Worm (Caenorhabditis elegans) whole organism, early embryonic: Measurements from ENCODE around the gene F40G12.7.
"Not testable (repeated sequence)": the region's sequence is repeated elsewhere in the genome, so short reads cannot be mapped to it uniquely, and the experiment has no call there.

Experiments used
- B0310.2 ChIP-seq: sonication (generic microtip); optimal IDR thresholded peaks from 2 replicates; lab custom pipeline; 2016; ENCODE audit warnings: mild to moderate bottlenecking, missing genetic modification characterization, missing compliant biosample characterization
- F13C5.2 ChIP-seq: sonication (generic microtip); optimal IDR thresholded peaks from 2 replicates; lab custom pipeline; 2017; ENCODE audit warnings: mild to moderate bottlenecking, missing genetic modification characterization, inconsistent platforms, missing compliant biosample characterization
- aly-1 ChIP-seq: sonication (generic microtip); optimal IDR thresholded peaks from 2 replicates; lab custom pipeline; 2016; ENCODE audit warnings: missing genetic modification characterization, missing compliant biosample characterization
- ama-1 ChIP-seq: fragments of 150-350 bp; optimal IDR thresholded peaks from 2 replicates; lab custom pipeline; 2014
- flt-1 ChIP-seq: fragments of 200-800 bp; sonication (Bioruptor generic); IDR thresholded peaks from 2 replicates; pipeline ENCODE4 v1.3.6; 2022; ENCODE audit warnings: missing genetic modification characterization, missing compliant biosample characterization
- hmbx-1 ChIP-seq: sonication (generic microtip); optimal IDR thresholded peaks from 2 replicates; lab custom pipeline; 2016; ENCODE audit warnings: mild to moderate bottlenecking, missing genetic modification characterization, missing compliant biosample characterization
- pes-1 ChIP-seq: fragments of 200-800 bp; sonication (Bioruptor generic); IDR thresholded peaks from 2 replicates; pipeline ENCODE4 v1.3.6; 2022; ENCODE audit warnings: missing genetic modification reagents, missing genetic modification characterization, missing compliant biosample characterization
- tbx-37 ChIP-seq: fragments of 200-800 bp; sonication (Bioruptor generic); conservative IDR thresholded peaks from 2 replicates; pipeline ENCODE4 v1.3.6; 2022; ENCODE audit warnings: missing genetic modification reagents, missing genetic modification characterization, missing compliant biosample characterization
- tra-4 ChIP-seq: sonication (generic microtip); optimal IDR thresholded peaks from 2 replicates; lab custom pipeline; 2017; ENCODE audit warnings: missing genetic modification characterization, missing compliant biosample characterization

- not testable (repeated sequence) for TF ChIP-seq ama-1; hmbx-1 (tag; lab: Kevin White, UChicago); B0310.2; F13C5.2 (tag; lab: Kevin White, UChicago); tra-4 (tag; lab: Kevin White, UChicago); aly-1 (tag; lab: Kevin White, UChicago)
- TF ChIP-seq pes-1 (GFP tag; lab: Robert Waterston, UW) (peak; percentile 65), flt-1 (GFP tag; lab: Robert Waterston, UW) (0 out of 2 replicates have a peak, but pooled peaks have one; percentile 42), tbx-37 (GFP tag; lab: Robert Waterston, UW) (peak; percentile 32; the same call in 1 of the 2 replicates)
Measured at ce11 chrV:14237447-14237846, 36.9 kb upstream of the F40G12.7 start.
